Worm (Caenorhabditis elegans) whole organism, midembryonic: Measurements from ENCODE around the gene M110.10.

Source experiments
- T22C8.4 ChIP-seq: fragments of 200-800 bp; sonication (Bioruptor generic); IDR thresholded peaks from 2 replicates; pipeline ENCODE4 v1.3.6; 2022; ENCODE audit warnings: missing genetic modification characterization, missing compliant biosample characterization
- cog-1 ChIP-seq: sonication (generic microtip); optimal IDR thresholded peaks from 2 replicates; lab custom pipeline; 2016; ENCODE audit warnings: missing genetic modification characterization, missing compliant biosample characterization
- flt-1 ChIP-seq: fragments of 200-800 bp; sonication (Bioruptor generic); IDR thresholded peaks from 2 replicates; pipeline ENCODE4 v1.3.6; 2022; ENCODE audit warnings: missing genetic modification characterization, missing compliant biosample characterization
- klf-2 ChIP-seq: fragments of 200-800 bp; sonication (Bioruptor generic); conservative IDR thresholded peaks from 2 replicates; pipeline ENCODE4 v1.3.6; 2022; ENCODE audit warnings: missing genetic modification reagents, missing genetic modification characterization, missing compliant biosample characterization
- ztf-23 ChIP-seq: fragments of 200-800 bp; sonication (Bioruptor generic); IDR thresholded peaks from 2 replicates; pipeline ENCODE4 v1.3.6; 2022; ENCODE audit warnings: missing genetic modification reagents, missing genetic modification characterization, missing compliant biosample characterization
- ztf-29 ChIP-seq: fragments of 200-800 bp; sonication (Bioruptor generic); IDR thresholded peaks from 2 replicates; pipeline ENCODE4 v1.3.6; 2022; ENCODE audit warnings: missing genetic modification reagents, missing genetic modification characterization, missing compliant biosample characterization

DNA sequence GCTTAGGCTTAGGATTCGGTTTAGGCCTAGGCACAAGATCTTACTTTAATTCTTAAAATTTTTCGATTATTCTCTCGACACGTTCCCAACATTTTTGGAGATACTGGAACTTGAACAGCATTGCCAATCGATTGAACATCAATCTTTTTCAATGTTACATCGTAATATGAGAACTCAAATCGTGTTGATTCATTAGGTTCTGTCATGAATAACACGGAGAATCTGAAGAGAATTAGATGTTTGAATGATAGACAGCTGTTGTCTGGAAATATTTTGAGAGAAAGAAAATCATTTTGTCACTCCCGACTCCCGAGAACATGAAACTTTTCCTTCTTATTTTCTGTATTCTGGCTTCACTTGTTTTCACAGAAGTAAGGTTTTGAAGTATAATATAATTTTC lies 45.0 kb downstream of the M110.10 start, which contains the start of gene T05C12.15:
- no peak for TF ChIP-seq cog-1 (tag; lab: Kevin White, UChicago)
- no peak for TF ChIP-seq flt-1 (GFP tag; lab: Robert Waterston, UW)
- TF ChIP-seq klf-2 (GFP tag; lab: Robert Waterston, UW): no peak
- TF ChIP-seq T22C8.4 (GFP tag; lab: Robert Waterston, UW): no peak
- TF ChIP-seq ztf-29: no peak
- no peak for TF ChIP-seq ztf-23
